Worm (Caenorhabditis elegans) whole organism, L2 larva: ENCODE results near the gene srg-57.

ENCODE experiments used
- F13H6.1 ChIP-seq: sonication (generic microtip); optimal IDR thresholded peaks from 2 replicates; lab custom pipeline; 2016; ENCODE audit warnings: missing genetic modification characterization, missing compliant biosample characterization
- R02D3.7 ChIP-seq: fragments of 150-350 bp; optimal IDR thresholded peaks from 2 replicates; lab custom pipeline; 2014; ENCODE audit warnings: missing biosample characterization, missing genetic modification characterization
- ZK546.5 ChIP-seq: sonication (generic microtip); optimal IDR thresholded peaks from 2 replicates; lab custom pipeline; 2017; ENCODE audit warnings: missing biosample characterization, missing genetic modification characterization
- aly-2 ChIP-seq: fragments of 150-350 bp; optimal IDR thresholded peaks from 2 replicates; lab custom pipeline; 2014; ENCODE audit warnings: missing biosample characterization, missing genetic modification characterization
- ama-1 ChIP-seq: fragments of 150-350 bp; optimal IDR thresholded peaks from 2 replicates; lab custom pipeline; 2018; ENCODE audit warnings: inconsistent platforms
- blmp-1 ChIP-seq: sonication (generic microtip); optimal IDR thresholded peaks from 2 replicates; lab custom pipeline; 2017; ENCODE audit warnings: missing genetic modification characterization, mild to moderate bottlenecking, missing compliant biosample characterization, antibody characterized with exemption, moderate library complexity; ENCODE audit not compliant: insufficient read depth
- ceh-16 ChIP-seq: fragments of 150-350 bp; optimal IDR thresholded peaks from 2 replicates; lab custom pipeline; 2014; ENCODE audit warnings: missing biosample characterization, missing genetic modification characterization
- crh-2 ChIP-seq: sonication (generic microtip); optimal IDR thresholded peaks from 2 replicates; lab custom pipeline; 2017; ENCODE audit warnings: missing biosample characterization, missing genetic modification characterization
- dmd-4 ChIP-seq: sonication (generic microtip); optimal IDR thresholded peaks from 2 replicates; lab custom pipeline; 2017; ENCODE audit warnings: missing biosample characterization, missing genetic modification characterization
- elt-1 ChIP-seq: fragments of 150-350 bp; optimal IDR thresholded peaks from 2 replicates; lab custom pipeline; 2014; ENCODE audit warnings: missing biosample characterization, missing genetic modification characterization
- elt-3 ChIP-seq: sonication (generic microtip); optimal IDR thresholded peaks from 2 replicates; lab custom pipeline; 2017; ENCODE audit warnings: missing biosample characterization, missing genetic modification characterization
- gmeb-1 ChIP-seq: fragments of 150-350 bp; optimal IDR thresholded peaks from 2 replicates; lab custom pipeline; 2014; ENCODE audit warnings: missing biosample characterization, missing genetic modification characterization
- lin-13 ChIP-seq: fragments of 150-350 bp; optimal IDR thresholded peaks from 2 replicates; lab custom pipeline; 2014; ENCODE audit warnings: missing biosample characterization, missing genetic modification reagents, missing genetic modification characterization
- lin-39 ChIP-seq: fragments of 150-350 bp; optimal IDR thresholded peaks from 2 replicates; lab custom pipeline; 2014; ENCODE audit warnings: missing biosample characterization, missing genetic modification reagents, missing genetic modification characterization
- nhr-11 ChIP-seq: fragments of 150-350 bp; optimal IDR thresholded peaks from 2 replicates; lab custom pipeline; 2014; ENCODE audit warnings: missing biosample characterization, missing genetic modification characterization
- nhr-129 ChIP-seq: fragments of 150-350 bp; optimal IDR thresholded peaks from 2 replicates; lab custom pipeline; 2014; ENCODE audit warnings: missing biosample characterization, missing genetic modification characterization
- nhr-21 ChIP-seq: fragments of 150-350 bp; optimal IDR thresholded peaks from 2 replicates; lab custom pipeline; 2014; ENCODE audit warnings: missing biosample characterization, missing genetic modification characterization
- nhr-23 ChIP-seq: fragments of 150-350 bp; optimal IDR thresholded peaks from 2 replicates; lab custom pipeline; 2014; ENCODE audit warnings: missing biosample characterization, missing genetic modification reagents, missing genetic modification characterization
- nhr-237 ChIP-seq: fragments of 150-350 bp; optimal IDR thresholded peaks from 2 replicates; lab custom pipeline; 2014; ENCODE audit warnings: missing biosample characterization, missing genetic modification characterization
- nhr-25 ChIP-seq: fragments of 150-350 bp; sonication (generic microtip); optimal IDR thresholded peaks from 3 replicates; lab custom pipeline; 2014; ENCODE audit warnings: missing biosample characterization, missing genetic modification characterization
- sem-4 ChIP-seq: fragments of 150-350 bp; optimal IDR thresholded peaks from 2 replicates; lab custom pipeline; 2014; ENCODE audit warnings: missing biosample characterization, missing genetic modification reagents, missing genetic modification characterization
- skn-1 ChIP-seq: sonication (generic microtip); optimal IDR thresholded peaks from 2 replicates; lab custom pipeline; 2017; ENCODE audit warnings: missing biosample characterization, missing genetic modification characterization
- sma-3 ChIP-seq: sonication (generic microtip); optimal IDR thresholded peaks from 2 replicates; lab custom pipeline; 2016; ENCODE audit warnings: missing genetic modification reagents, missing genetic modification characterization, missing compliant biosample characterization
- sma-9 ChIP-seq, 2 experiments: fragments of 150-350 bp in 1 of 2; sonication (generic microtip) in 1 of 2; optimal IDR thresholded peaks; 2 replicates each; lab custom pipeline; 2014 to 2016; ENCODE audit warnings: missing genetic modification characterization in 2 of 2, mild to moderate bottlenecking in 1 of 2, missing biosample characterization in 1 of 2, missing compliant biosample characterization in 1 of 2, missing genetic modification reagents in 1 of 2, moderate library complexity in 1 of 2
- snpc-4 ChIP-seq: fragments of 150-350 bp; optimal IDR thresholded peaks from 2 replicates; lab custom pipeline; 2014; ENCODE audit warnings: missing biosample characterization, missing genetic modification characterization
- unc-39 ChIP-seq: fragments of 150-350 bp; optimal IDR thresholded peaks from 2 replicates; lab custom pipeline; 2014; ENCODE audit warnings: missing biosample characterization, missing genetic modification characterization
- zag-1 ChIP-seq: fragments of 150-350 bp; optimal IDR thresholded peaks from 2 replicates; lab custom pipeline; 2014; ENCODE audit warnings: missing biosample characterization, missing genetic modification characterization
- ztf-1 ChIP-seq: fragments of 200-800 bp; sonication (Bioruptor generic); conservative IDR thresholded peaks from 2 replicates; pipeline ENCODE4 v1.3.6; 2022; ENCODE audit warnings: missing genetic modification characterization, missing compliant biosample characterization
- ztf-11 ChIP-seq: sonication (generic microtip); optimal IDR thresholded peaks from 2 replicates; lab custom pipeline; 2017; ENCODE audit warnings: missing biosample characterization, missing genetic modification characterization
- ztf-4 ChIP-seq: fragments of 150-350 bp; optimal IDR thresholded peaks from 2 replicates; lab custom pipeline; 2014; ENCODE audit warnings: missing biosample characterization, missing genetic modification characterization

srg-57 gene

ce11 chrV:2757226-2757893, 23.1 kb upstream of the srg-57 start, which contains the start of gene srx-28:
Gene srx-28, minus strand, starts transcription at chrV:2757276.
- TF ChIP-seq elt-3 (tag; lab: Kevin White, UChicago) (no peak), nhr-129 (tag; lab: Kevin White, UChicago) (no peak), skn-1 (tag; lab: Kevin White, UChicago) (no peak), lin-39 (tag; lab: Kevin White, UChicago) (no peak), ztf-4 (no peak), F13H6.1 (no peak), crh-2 (tag; lab: Kevin White, UChicago) (no peak), R02D3.7 (no peak), aly-2 (no peak), elt-1 (tag; lab: Kevin White, UChicago) (no peak)

DNA sequence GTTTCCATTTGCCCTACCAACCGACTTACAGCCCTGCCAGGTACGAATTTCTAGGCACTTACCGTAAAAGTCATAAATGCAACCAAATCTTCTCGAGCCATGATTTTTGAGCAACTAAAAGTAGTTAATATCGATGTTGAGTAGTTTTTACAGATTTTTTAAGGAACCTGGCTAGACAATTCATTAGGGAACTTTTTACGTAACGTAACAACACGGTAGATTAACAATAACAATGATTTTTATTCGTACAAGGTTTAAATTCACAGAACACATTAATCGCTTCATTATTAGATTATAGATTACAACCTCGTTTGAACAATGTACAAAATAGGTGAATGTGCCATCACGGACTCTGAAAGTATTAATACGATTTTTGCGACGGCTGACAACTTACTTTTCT, 18.7 kb upstream of the srg-57 start, which contains the start of gene srx-26:
TSS of gene srx-26 (minus strand) at position 101 of the 400 bp plus-strand sequence.
- TF ChIP-seq R02D3.7 (no peak), zag-1 (tag; lab: Kevin White, UChicago) (no peak), ztf-1 (GFP tag; lab: Robert Waterston, UW) (no peak)

DNA sequence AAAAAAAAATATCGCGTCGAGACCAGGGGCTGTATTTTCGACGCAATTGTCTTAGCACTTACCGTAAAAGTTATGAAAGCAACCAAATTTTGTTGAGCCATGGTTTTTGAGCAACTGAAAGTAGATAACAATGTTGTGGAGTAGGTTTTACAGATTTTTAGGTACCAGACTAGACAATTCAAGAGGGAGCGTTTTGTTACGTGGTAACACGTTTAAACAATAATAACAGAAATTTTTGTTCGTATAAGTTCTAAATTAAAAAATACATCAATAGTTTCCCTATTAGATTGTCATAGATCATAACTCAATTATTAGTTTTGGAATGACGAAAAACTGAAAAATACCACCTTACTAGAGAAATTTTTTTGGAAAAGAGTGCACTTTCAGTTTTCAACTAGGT, 15.7 kb upstream of the srg-57 start, which contains the start of gene srx-24:
TSS of gene srx-24 (minus strand) at position 101 of the 400 bp plus-strand sequence.
- no peak for TF ChIP-seq unc-39
- no peak for TF ChIP-seq sma-9 (GFP tag; optimal IDR thresholded peaks at IDR 0.05; lab: Kevin White, UChicago)
- no peak for TF ChIP-seq sma-9 (tag; optimal IDR thresholded peaks at IDR 0.05; lab: Kevin White, UChicago)
- no peak for TF ChIP-seq F13H6.1
- TF ChIP-seq nhr-237 (tag; lab: Kevin White, UChicago): no peak
- TF ChIP-seq gmeb-1: no peak
- TF ChIP-seq ZK546.5: no peak
- no peak for TF ChIP-seq ceh-16
- no peak for TF ChIP-seq blmp-1 (tag; lab: Kevin White, UChicago)
- no peak for TF ChIP-seq nhr-11 (tag; lab: Kevin White, UChicago)
- no peak for TF ChIP-seq ztf-4
- no peak for TF ChIP-seq ama-1 (lab: Kevin White, UChicago)

DNA sequence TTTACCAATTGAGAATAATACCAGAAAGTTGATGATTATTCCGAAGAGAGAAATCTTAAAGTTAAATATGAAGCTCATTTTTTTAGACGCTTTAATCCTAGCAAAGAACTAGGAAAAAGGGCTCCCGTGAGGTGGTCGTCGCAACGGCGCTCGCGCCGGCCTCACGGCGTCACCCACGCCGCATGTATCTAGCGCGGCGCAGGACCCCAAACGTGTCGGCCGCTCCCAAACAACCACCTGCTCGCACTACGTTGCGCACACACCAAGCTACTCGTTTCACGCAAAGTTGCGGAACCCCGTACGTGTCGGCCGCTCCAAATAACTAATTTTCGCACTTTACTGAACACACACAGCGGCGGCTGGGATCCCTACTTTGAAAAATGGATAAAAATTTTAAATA, 12.1 kb upstream of the srg-57 start:
- no peak for TF ChIP-seq nhr-237 (tag; lab: Kevin White, UChicago)
- TF ChIP-seq nhr-25 (tag; lab: Kevin White, UChicago): no peak
- TF ChIP-seq nhr-21: no peak
- no peak for TF ChIP-seq ztf-11 (tag; lab: Kevin White, UChicago)
- TF ChIP-seq sem-4: no peak
- TF ChIP-seq R02D3.7: no peak

- TF ChIP-seq elt-3 (tag; lab: Kevin White, UChicago) (no peak), dmd-4 (tag; lab: Kevin White, UChicago) (no peak), sma-3 (GFP tag; lab: Kevin White, UChicago) (no peak)
Measured at ce11 chrV:2742298-2742697, 8.0 kb upstream of the srg-57 start, which contains the start of gene srg-62. Gene srg-62, minus strand, starts transcription at chrV:2742398.

DNA sequence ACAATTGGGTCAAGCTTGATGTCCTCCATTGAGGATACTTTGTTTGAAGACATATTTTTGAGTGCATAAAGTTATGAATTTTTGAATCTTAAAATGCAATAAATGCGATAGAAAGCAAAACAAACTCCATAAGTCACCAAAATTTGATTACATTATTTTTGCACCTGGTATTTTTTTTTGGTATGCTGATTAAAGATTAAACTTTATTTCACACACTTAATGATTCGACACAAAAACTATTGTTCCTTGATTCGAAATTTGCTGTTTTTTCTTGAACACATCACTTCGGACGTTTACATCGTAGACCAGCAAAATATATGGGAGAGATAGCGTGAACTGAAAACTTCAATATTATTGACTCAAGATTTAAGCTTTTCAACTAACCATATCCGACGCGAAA, 6.0 kb upstream of the srg-57 start, which contains the start of gene srg-61:
TSS of gene srg-61 (minus strand) at position 101 of the 400 bp plus-strand sequence.
- no peak for TF ChIP-seq R02D3.7
- no peak for TF ChIP-seq sem-4
- TF ChIP-seq dmd-4 (tag; lab: Kevin White, UChicago): no peak
- no peak for TF ChIP-seq nhr-11 (tag; lab: Kevin White, UChicago)
- TF ChIP-seq lin-13 (GFP tag; lab: Kevin White, UChicago): no peak

DNA sequence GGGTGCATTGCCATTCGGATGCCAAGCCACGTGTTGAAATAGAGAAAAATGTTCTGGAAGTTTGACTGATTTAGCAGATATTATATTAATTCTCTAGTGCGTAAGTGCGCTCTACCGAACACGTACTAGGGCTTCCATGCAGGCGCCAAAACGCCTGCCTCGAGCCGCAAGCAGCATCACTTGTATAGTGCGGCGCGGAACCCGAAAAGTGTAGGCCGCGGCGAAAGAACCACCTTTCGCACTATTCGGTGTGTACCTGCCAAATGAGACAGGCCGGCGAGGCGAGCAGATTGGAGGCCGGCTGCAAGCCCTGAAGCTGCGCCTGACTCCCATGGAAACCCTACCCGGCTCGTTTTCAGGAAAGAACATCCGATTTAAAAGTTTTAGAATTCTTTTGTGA, 5.3 kb upstream of the srg-57 start:
- TF ChIP-seq nhr-23 (tag; lab: Kevin White, UChicago) (no peak), snpc-4 (tag; lab: Kevin White, UChicago) (peak; percentile 8)
